Worm (Caenorhabditis elegans): Measurements from ENCODE around the gene mttu-1.
A peak's percentile ranks its signal among the peaks of the same experiment; 100 is the strongest.

The mttu-1 gene

ce11 chrIV:11340735-11341443, 44.2 kb upstream of the mttu-1 start (continued):
- peak; percentile 56 for TF ChIP-seq lin-38 (GFP tag; IDR thresholded peaks at IDR 0.05)

- TF ChIP-seq Y105C5A.15 (GFP tag; IDR thresholded peaks at IDR 0.05) (peak; percentile 56; the same call in 1 of the 2 replicates), snpc-1.2 (GFP tag; IDR thresholded peaks at IDR 0.05) (peak; percentile 61), Y48G9A.11 (GFP tag; IDR thresholded peaks at IDR 0.05) (peak; percentile 29; the same call in 1 of the 2 replicates), lin-38 (GFP tag; IDR thresholded peaks at IDR 0.05) (peak; percentile 34; the same call in 1 of the 2 replicates), arid-1 (GFP tag; conservative IDR thresholded peaks at IDR 0.05) (0 out of 2 replicates have a peak, but pooled peaks have one; percentile 27), dmd-8 (GFP tag; IDR thresholded peaks at IDR 0.05) (0 out of 2 replicates have a peak, but pooled peaks have one; percentile 44)
Observed at ce11 chrIV:11337560-11337959, 40.9 kb upstream of the mttu-1 start.

- TF ChIP-seq egl-27 (tag; optimal IDR thresholded peaks at IDR 0.05) (no peak), unc-130 (GFP tag; optimal IDR thresholded peaks at IDR 0.05) (peak; percentile 85), lin-38 (GFP tag; IDR thresholded peaks at IDR 0.05) (peak; percentile 67), egl-43 (GFP tag; IDR thresholded peaks at IDR 0.05) (no peak), Y48G9A.11 (GFP tag; IDR thresholded peaks at IDR 0.05) (peak; percentile 68; the same call in 1 of the 2 replicates)
Observed at ce11 chrIV:11337021-11337420, 40.3 kb upstream of the mttu-1 start, which contains the start of gene F54E12.2. Gene F54E12.2, minus strand, starts transcription at chrIV:11337184.

ce11 chrIV:11336180-11336579, 39.5 kb upstream of the mttu-1 start:
- TF ChIP-seq daf-12 (tag; optimal IDR thresholded peaks at IDR 0.05) (no peak), unc-62 (GFP tag; optimal IDR thresholded peaks at IDR 0.05 in 1 of 2) (peak in 1 of 2 experiments; percentile 94), unc-62 (tag; optimal IDR thresholded peaks at IDR 0.05) (no peak), aha-1 (tag) (peak; percentile 45), lsy-2 (tag; optimal IDR thresholded peaks at IDR 0.05) (no peak), tag-97 (GFP tag; IDR thresholded peaks at IDR 0.05) (no peak), rbr-2 (tag; optimal IDR thresholded peaks at IDR 0.05) (no peak), dmd-6 (GFP tag; IDR thresholded peaks at IDR 0.05) (no peak), lin-39 (tag; optimal IDR thresholded peaks at IDR 0.05) (no peak), D1046.2 (GFP tag; IDR thresholded peaks at IDR 0.05) (no peak)

- TF ChIP-seq lin-38 (GFP tag; IDR thresholded peaks at IDR 0.05): peak; percentile 57
- TF ChIP-seq R02D3.7 (tag; optimal IDR thresholded peaks at IDR 0.05): no peak
- TF ChIP-seq sdz-12 (GFP tag; optimal IDR thresholded peaks at IDR 0.05): no peak
- TF ChIP-seq mes-2 (tag; optimal IDR thresholded peaks at IDR 0.05; ENCODE audit: poor library complexity, severe bottlenecking): peak; percentile 33
- TF ChIP-seq daf-16 (GFP tag; optimal IDR thresholded peaks at IDR 0.05): no peak
- peak; percentile 1 for TF ChIP-seq daf-16 (tag; optimal IDR thresholded peaks at IDR 0.05)
- no peak for TF ChIP-seq D1046.2 (GFP tag; IDR thresholded peaks at IDR 0.05)
- TF ChIP-seq lin-1 (GFP tag; IDR thresholded peaks at IDR 0.05): no peak
Observed at ce11 chrIV:11332751-11333150, 36.1 kb upstream of the mttu-1 start, which contains the start of gene sart-3. Gene sart-3, minus strand, starts transcription at chrIV:11332969.

ce11 chrIV:11329269-11329668, 32.6 kb upstream of the mttu-1 start, which contains the start of gene leo-1:
Gene leo-1, minus strand, starts transcription at chrIV:11329369.
- TF ChIP-seq mdt-29 (GFP tag; IDR thresholded peaks at IDR 0.05): no peak
- no peak for TF ChIP-seq daf-12 (tag; optimal IDR thresholded peaks at IDR 0.05)
- peak in 1 of 2 experiments; percentile 55 for TF ChIP-seq unc-62 (GFP tag; optimal IDR thresholded peaks at IDR 0.05 in 1 of 2)
- TF ChIP-seq unc-62 (tag; optimal IDR thresholded peaks at IDR 0.05): no peak
- no peak for TF ChIP-seq ces-1 (GFP tag; optimal IDR thresholded peaks at IDR 0.05)
- TF ChIP-seq lir-3 (tag; optimal IDR thresholded peaks at IDR 0.05): no peak
- no peak for TF ChIP-seq D1046.2 (GFP tag; IDR thresholded peaks at IDR 0.05)
- no peak for TF ChIP-seq nhr-77 (tag; optimal IDR thresholded peaks at IDR 0.05)

All from whole organism, L4 larva.